Fruit fly (Drosophila melanogaster) whole organism, prepupa: ENCODE results near the gene spn-B.

ENCODE experiments used
- CG10669 ChIP-seq: fragments of 200-800 bp; sonication (Bioruptor generic); optimal IDR thresholded peaks from 3 replicates; lab custom pipeline; 2018; ENCODE audit warnings: missing biosample characterization, mild to moderate bottlenecking, missing genetic modification characterization, moderate library complexity
- CG6276 ChIP-seq: fragments of 200-800 bp; sonication (Bioruptor generic); optimal IDR thresholded peaks from 2 replicates; lab custom pipeline; 2017; ENCODE audit warnings: missing biosample characterization, mild to moderate bottlenecking, missing genetic modification characterization
- Gug ChIP-seq: fragments of 200-800 bp; sonication (Bioruptor generic); IDR thresholded peaks from 2 replicates; pipeline ENCODE4 v1.3.6; 2022; ENCODE audit warnings: missing biosample characterization, missing genetic modification characterization
- fkh ChIP-seq: fragments of 200-800 bp; sonication (Bioruptor generic); optimal IDR thresholded peaks from 3 replicates; lab custom pipeline; 2017; ENCODE audit warnings: missing biosample characterization, mild to moderate bottlenecking, missing genetic modification characterization, moderate library complexity
- ss ChIP-seq, 2 experiments: fragments of 200-800 bp; sonication (Bioruptor generic); optimal IDR thresholded peaks; 2 replicates in 1 of 2; 3 replicates in 1 of 2; lab custom pipeline; 2017 to 2018; ENCODE audit warnings: mild to moderate bottlenecking in 2 of 2, missing biosample characterization in 2 of 2, missing genetic modification characterization in 2 of 2, moderate library complexity in 1 of 2
- topi ChIP-seq: fragments of 200-800 bp; sonication (Bioruptor generic); optimal IDR thresholded peaks from 3 replicates; lab custom pipeline; 2016; ENCODE audit warnings: missing biosample characterization, missing genetic modification characterization

dm6 chr3R:14310062-14310461 is 17.8 kb upstream of the spn-B start, which contains the start of gene CG31321:
- no peak for TF ChIP-seq topi (GFP tag; lab: Kevin White, UChicago)
- TF ChIP-seq ss (GFP tag; optimal IDR thresholded peaks at IDR 0.05; lab: Kevin White, UChicago) = no peak
- TF ChIP-seq Gug = no peak
- TF ChIP-seq CG10669 (GFP tag; lab: Kevin White, UChicago) = no peak
- TF ChIP-seq fkh (GFP tag; lab: Kevin White, UChicago) = no peak
- TF ChIP-seq CG6276 (GFP tag; lab: Kevin White, UChicago) = no peak
